Worm (Caenorhabditis elegans) whole organism, L4 larva: ENCODE results near the gene snt-7.

ENCODE experiments used
- F49E8.2 ChIP-seq: sonication (generic microtip); optimal IDR thresholded peaks from 2 replicates; lab custom pipeline; 2016; ENCODE audit warnings: missing compliant biosample characterization, mild to moderate bottlenecking, missing genetic modification characterization, borderline replicate concordance
- ceh-82 ChIP-seq: sonication (generic microtip); optimal IDR thresholded peaks from 2 replicates; lab custom pipeline; 2017; ENCODE audit warnings: missing biosample characterization, missing genetic modification characterization
- daf-8 ChIP-seq: fragments of 200-800 bp; sonication (Bioruptor generic); IDR thresholded peaks from 2 replicates; pipeline ENCODE4 v1.3.6; 2022; ENCODE audit warnings: missing genetic modification characterization, missing compliant biosample characterization
- dpl-1 ChIP-seq: fragments of 150-350 bp; optimal IDR thresholded peaks from 2 replicates; lab custom pipeline; 2014; ENCODE audit warnings: missing biosample characterization, missing genetic modification reagents, missing genetic modification characterization
- hlh-11 ChIP-seq: fragments of 200-800 bp; sonication (Bioruptor generic); optimal IDR thresholded peaks from 2 replicates; lab custom pipeline; 2018; ENCODE audit warnings: mild to moderate bottlenecking, missing genetic modification characterization, missing compliant biosample characterization
- hmg-1.1 ChIP-seq: fragments of 200-800 bp; sonication (Bioruptor generic); IDR thresholded peaks from 2 replicates; pipeline ENCODE4 v1.3.6; 2022; ENCODE audit warnings: missing genetic modification reagents, missing genetic modification characterization, missing compliant biosample characterization
- lin-38 ChIP-seq: fragments of 200-800 bp; sonication (Bioruptor generic); IDR thresholded peaks from 2 replicates; pipeline ENCODE4 v1.3.6; 2022; ENCODE audit warnings: missing genetic modification reagents, missing genetic modification characterization, missing compliant biosample characterization
- mxl-3 ChIP-seq: fragments of 200-800 bp; sonication (Bioruptor generic); optimal IDR thresholded peaks from 2 replicates; lab custom pipeline; 2018; ENCODE audit warnings: mild to moderate bottlenecking, missing genetic modification characterization, missing compliant biosample characterization
- nhr-237 ChIP-seq: sonication (generic microtip); optimal IDR thresholded peaks from 2 replicates; lab custom pipeline; 2017; ENCODE audit warnings: missing biosample characterization, missing genetic modification characterization
- nhr-28 ChIP-seq: fragments of 150-350 bp; optimal IDR thresholded peaks from 2 replicates; lab custom pipeline; 2014; ENCODE audit warnings: missing biosample characterization, missing genetic modification characterization
- pha-4 ChIP-seq, 2 experiments: fragments of 150-350 bp in 1 of 2; fragments of 200-800 bp in 1 of 2; sonication (Bioruptor generic) in 1 of 2; IDR thresholded peaks in 1 of 2; optimal IDR thresholded peaks in 1 of 2; 2 replicates each; pipeline versions ENCODE4 v1.3.6 to Lab custom; 2014 to 2022; ENCODE audit warnings: missing genetic modification characterization in 2 of 2, missing genetic modification reagents in 2 of 2, missing biosample characterization in 1 of 2, missing compliant biosample characterization in 1 of 2
- snpc-4 ChIP-seq: fragments of 150-350 bp; optimal IDR thresholded peaks from 2 replicates; lab custom pipeline; 2014; ENCODE audit warnings: missing biosample characterization, missing genetic modification characterization

DNA sequence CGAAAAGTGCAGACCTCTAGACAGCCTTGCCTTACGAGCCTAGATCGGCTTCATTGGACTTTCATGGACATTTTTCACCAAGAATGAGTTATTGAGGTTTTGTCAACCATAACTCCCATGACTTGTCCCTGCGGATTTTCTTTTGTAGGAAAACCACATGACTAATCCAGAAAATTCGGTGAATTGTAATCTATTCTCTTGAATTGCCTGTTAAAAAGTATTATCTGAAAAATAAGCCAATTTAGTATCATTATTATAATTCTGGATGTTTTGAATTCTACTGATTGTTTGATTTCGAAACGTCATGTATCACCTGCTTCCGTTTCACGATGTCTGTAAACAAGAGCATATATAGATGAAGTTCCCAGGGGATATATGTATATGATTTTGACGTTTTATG is 10.4 kb downstream of the snt-7 start:
- TF ChIP-seq hlh-11 (tag; lab: Kevin White, UChicago): no peak
- no peak for TF ChIP-seq nhr-237 (tag; lab: Kevin White, UChicago)
- TF ChIP-seq dpl-1 (GFP tag; lab: Kevin White, UChicago): no peak
- no peak for TF ChIP-seq hmg-1.1 (GFP tag; lab: Robert Waterston, UW)
- no peak for TF ChIP-seq mxl-3 (GFP tag; lab: Kevin White, UChicago)
- no peak for TF ChIP-seq snpc-4 (tag; lab: Kevin White, UChicago)
- no peak for TF ChIP-seq F49E8.2
- TF ChIP-seq lin-38 (GFP tag; lab: Robert Waterston, UW): no peak
- TF ChIP-seq daf-8 (GFP tag; lab: Robert Waterston, UW): no peak
- TF ChIP-seq ceh-82: no peak
- no peak for TF ChIP-seq nhr-28
- no peak for TF ChIP-seq pha-4 (GFP tag; IDR thresholded peaks at IDR 0.05; lab: Robert Waterston, UW)
- no peak for TF ChIP-seq pha-4 (tag; optimal IDR thresholded peaks at IDR 0.05; lab: Kevin White, UChicago)
